Worm (Caenorhabditis elegans) whole organism, young adult: ENCODE measurements around the gene lin-66.

Experiments used
- B0035.1 ChIP-seq: sonication (generic microtip); optimal IDR thresholded peaks from 2 replicates; lab custom pipeline; 2016; ENCODE audit warnings: missing genetic modification characterization, mild to moderate bottlenecking, missing compliant biosample characterization, missing genotype, missing genetic modification reagents
- B0261.1 ChIP-seq: sonication (generic microtip); optimal IDR thresholded peaks from 2 replicates; lab custom pipeline; 2016; ENCODE audit warnings: mild to moderate bottlenecking, missing genetic modification characterization, moderate library complexity, missing compliant biosample characterization
- F22D6.2 ChIP-seq: sonication (generic microtip); optimal IDR thresholded peaks from 2 replicates; lab custom pipeline; 2016; ENCODE audit warnings: mild to moderate bottlenecking, missing genetic modification characterization, missing compliant biosample characterization
- F23B12.7 ChIP-seq: sonication (generic microtip); optimal IDR thresholded peaks from 2 replicates; lab custom pipeline; 2017; ENCODE audit warnings: missing genetic modification characterization, mild to moderate bottlenecking, missing compliant biosample characterization, antibody characterized with exemption, moderate library complexity; ENCODE audit not compliant: insufficient read depth
- F37B4.10 ChIP-seq: fragments of 200-800 bp; sonication (Bioruptor generic); IDR thresholded peaks from 2 replicates; pipeline ENCODE4 v1.3.6; 2022; ENCODE audit warnings: missing genetic modification characterization, missing compliant biosample characterization
- F39B2.1 ChIP-seq: fragments of 200-800 bp; sonication (Bioruptor generic); IDR thresholded peaks from 2 replicates; pipeline ENCODE4 v1.3.6; 2022; ENCODE audit warnings: missing genetic modification reagents, missing genetic modification characterization, missing compliant biosample characterization
- F49E8.2 ChIP-seq: sonication (generic microtip); optimal IDR thresholded peaks from 3 replicates; lab custom pipeline; 2017; ENCODE audit warnings: missing genetic modification characterization, mild to moderate bottlenecking, missing compliant biosample characterization, antibody characterized with exemption, moderate library complexity; ENCODE audit not compliant: insufficient read depth
- F55B11.4 ChIP-seq: sonication (generic microtip); optimal IDR thresholded peaks from 2 replicates; lab custom pipeline; 2016; ENCODE audit warnings: missing compliant biosample characterization, missing genetic modification characterization, borderline replicate concordance; ENCODE audit not compliant: insufficient read depth
- F57A8.1 ChIP-seq: fragments of 200-800 bp; sonication (Bioruptor generic); optimal IDR thresholded peaks from 2 replicates; lab custom pipeline; 2018; ENCODE audit warnings: mild to moderate bottlenecking, missing genetic modification characterization, moderate library complexity, missing compliant biosample characterization
- T07F8.4 ChIP-seq: sonication (generic microtip); optimal IDR thresholded peaks from 2 replicates; lab custom pipeline; 2016; ENCODE audit warnings: mild to moderate bottlenecking, missing genetic modification characterization, moderate library complexity, missing compliant biosample characterization
- Y79H2A.3 ChIP-seq: fragments of 200-800 bp; sonication (Bioruptor generic); conservative IDR thresholded peaks from 2 replicates; pipeline ENCODE4 v1.3.6; 2022; ENCODE audit warnings: missing genetic modification reagents, missing genetic modification characterization, missing compliant biosample characterization
- ZK185.1 ChIP-seq: sonication (generic microtip); optimal IDR thresholded peaks from 2 replicates; lab custom pipeline; 2016; ENCODE audit warnings: mild to moderate bottlenecking, missing genetic modification characterization, missing compliant biosample characterization; ENCODE audit not compliant: poor library complexity, severe bottlenecking
- aptf-2 ChIP-seq: fragments of 200-800 bp; sonication (Bioruptor generic); conservative IDR thresholded peaks from 2 replicates; pipeline ENCODE4 v1.3.6; 2022; ENCODE audit warnings: missing genetic modification reagents, missing genetic modification characterization, missing compliant biosample characterization
- athp-1 ChIP-seq: sonication (generic microtip); optimal IDR thresholded peaks from 2 replicates; lab custom pipeline; 2017; ENCODE audit warnings: mild to moderate bottlenecking, missing genetic modification characterization, missing compliant biosample characterization
- attf-3 ChIP-seq: fragments of 200-800 bp; sonication (Bioruptor generic); conservative IDR thresholded peaks from 2 replicates; pipeline ENCODE4 v1.3.6; 2022; ENCODE audit warnings: missing genetic modification reagents, missing genetic modification characterization, missing compliant biosample characterization
- ccch-3 ChIP-seq: fragments of 200-800 bp; sonication (Bioruptor generic); optimal IDR thresholded peaks from 2 replicates; lab custom pipeline; 2018; ENCODE audit warnings: mild to moderate bottlenecking, missing genetic modification characterization, missing compliant biosample characterization
- cebp-1 ChIP-seq, 2 experiments: fragments of 200-800 bp in 1 of 2; sonication (Bioruptor generic) in 1 of 2; sonication (generic microtip) in 1 of 2; IDR thresholded peaks in 1 of 2; optimal IDR thresholded peaks in 1 of 2; 2 replicates each; pipeline versions ENCODE4 v1.3.6 to Lab custom; 2017 to 2022; ENCODE audit warnings: missing compliant biosample characterization in 2 of 2, missing genetic modification characterization in 2 of 2, mild to moderate bottlenecking in 1 of 2, missing genetic modification reagents in 1 of 2, moderate library complexity in 1 of 2
- cebp-2 ChIP-seq: fragments of 200-800 bp; sonication (Bioruptor generic); IDR thresholded peaks from 2 replicates; pipeline ENCODE4 v1.3.6; 2022; ENCODE audit warnings: missing genetic modification characterization, missing compliant biosample characterization
- ceh-58 ChIP-seq: fragments of 200-800 bp; sonication (Bioruptor generic); IDR thresholded peaks from 2 replicates; pipeline ENCODE4 v1.3.6; 2022; ENCODE audit warnings: missing genetic modification characterization, missing compliant biosample characterization
- ceh-79 ChIP-seq: sonication (generic microtip); optimal IDR thresholded peaks from 2 replicates; lab custom pipeline; 2017; ENCODE audit warnings: mild to moderate bottlenecking, missing genetic modification characterization, missing compliant biosample characterization
- ceh-91 ChIP-seq: fragments of 200-800 bp; sonication (Bioruptor generic); IDR thresholded peaks from 2 replicates; pipeline ENCODE4 v1.3.6; 2022; ENCODE audit warnings: missing genetic modification reagents, missing genetic modification characterization, missing compliant biosample characterization
- dpff-1 ChIP-seq: sonication (generic microtip); optimal IDR thresholded peaks from 2 replicates; lab custom pipeline; 2017; ENCODE audit warnings: mild to moderate bottlenecking, missing genetic modification characterization, missing compliant biosample characterization
- dpl-1 ChIP-seq: fragments of 150-350 bp; optimal IDR thresholded peaks from 2 replicates; lab custom pipeline; 2014; ENCODE audit warnings: missing biosample characterization, missing genetic modification reagents, missing genetic modification characterization
- egrh-3 ChIP-seq: fragments of 200-800 bp; sonication (Bioruptor generic); IDR thresholded peaks from 2 replicates; pipeline ENCODE4 v1.3.6; 2022; ENCODE audit warnings: missing genetic modification reagents, missing genetic modification characterization, missing compliant biosample characterization
- ekl-4 ChIP-seq: fragments of 200-800 bp; sonication (Bioruptor generic); IDR thresholded peaks from 2 replicates; pipeline ENCODE4 v1.3.6; 2022; ENCODE audit warnings: missing genetic modification reagents, missing genetic modification characterization, missing compliant biosample characterization
- ets-4 ChIP-seq: fragments of 200-800 bp; sonication (Bioruptor generic); optimal IDR thresholded peaks from 2 replicates; lab custom pipeline; 2018; ENCODE audit warnings: mild to moderate bottlenecking, missing genetic modification characterization, missing compliant biosample characterization
- gei-17 ChIP-seq: fragments of 200-800 bp; sonication (Bioruptor generic); optimal IDR thresholded peaks from 2 replicates; lab custom pipeline; 2018; ENCODE audit warnings: mild to moderate bottlenecking, missing genetic modification characterization, missing compliant biosample characterization
- him-1 ChIP-seq: sonication (generic microtip); optimal IDR thresholded peaks from 2 replicates; lab custom pipeline; 2016; ENCODE audit warnings: missing genotype, missing genetic modification reagents, missing genetic modification characterization, missing compliant biosample characterization
- hmg-1.2 ChIP-seq: fragments of 200-800 bp; sonication (Bioruptor generic); IDR thresholded peaks from 2 replicates; pipeline ENCODE4 v1.3.6; 2022; ENCODE audit warnings: missing genetic modification reagents, missing genetic modification characterization, missing compliant biosample characterization
- hmg-20 ChIP-seq: fragments of 200-800 bp; sonication (Bioruptor generic); IDR thresholded peaks from 2 replicates; pipeline ENCODE4 v1.3.6; 2022; ENCODE audit warnings: missing genetic modification reagents, missing genetic modification characterization, missing compliant biosample characterization
- hrde-1 ChIP-seq: sonication (generic microtip); optimal IDR thresholded peaks from 2 replicates; lab custom pipeline; 2016; ENCODE audit warnings: missing genetic modification characterization, mild to moderate bottlenecking, missing compliant biosample characterization, moderate library complexity, missing genotype, missing genetic modification reagents, borderline replicate concordance
- lin-26 ChIP-seq: fragments of 200-800 bp; sonication (Bioruptor generic); IDR thresholded peaks from 2 replicates; pipeline ENCODE4 v1.3.6; 2022; ENCODE audit warnings: missing genetic modification reagents, missing genetic modification characterization, missing compliant biosample characterization
- lir-1 ChIP-seq: fragments of 200-800 bp; sonication (Bioruptor generic); conservative IDR thresholded peaks from 2 replicates; pipeline ENCODE4 v1.3.6; 2022; ENCODE audit warnings: missing genetic modification reagents, missing genetic modification characterization, missing compliant biosample characterization
- madf-10 ChIP-seq: sonication (generic microtip); optimal IDR thresholded peaks from 2 replicates; lab custom pipeline; 2016; ENCODE audit warnings: mild to moderate bottlenecking, missing genetic modification characterization, missing compliant biosample characterization
- madf-3 ChIP-seq: fragments of 200-800 bp; sonication (Bioruptor generic); IDR thresholded peaks from 2 replicates; pipeline ENCODE4 v1.3.6; 2022; ENCODE audit warnings: missing genetic modification reagents, missing genetic modification characterization, missing compliant biosample characterization
- madf-6 ChIP-seq: fragments of 200-800 bp; sonication (Bioruptor generic); IDR thresholded peaks from 2 replicates; pipeline ENCODE4 v1.3.6; 2022; ENCODE audit warnings: missing genetic modification reagents, missing genetic modification characterization, missing compliant biosample characterization
- nfyb-1 ChIP-seq: fragments of 200-800 bp; sonication (Bioruptor generic); IDR thresholded peaks from 2 replicates; pipeline ENCODE4 v1.3.6; 2022; ENCODE audit warnings: missing genetic modification reagents, missing genetic modification characterization, missing compliant biosample characterization
- rpc-1 ChIP-seq, 2 experiments: fragments of 150-350 bp in 1 of 2; sonication (generic microtip) in 1 of 2; optimal IDR thresholded peaks; 2 replicates each; lab custom pipeline; 2014 to 2018; ENCODE audit warnings: missing biosample characterization in 1 of 2, missing genetic modification characterization in 1 of 2, missing genetic modification reagents in 1 of 2, missing genotype in 1 of 2
- sdz-38 ChIP-seq: sonication (generic microtip); optimal IDR thresholded peaks from 2 replicates; lab custom pipeline; 2016; ENCODE audit warnings: missing genotype, missing genetic modification characterization, missing compliant biosample characterization
- sptf-2 ChIP-seq: fragments of 200-800 bp; sonication (Bioruptor generic); optimal IDR thresholded peaks from 2 replicates; lab custom pipeline; 2018; ENCODE audit warnings: mild to moderate bottlenecking, missing genetic modification characterization, missing compliant biosample characterization
- unc-130 ChIP-seq: sonication (generic microtip); optimal IDR thresholded peaks from 2 replicates; lab custom pipeline; 2016; ENCODE audit warnings: missing genetic modification reagents, missing genetic modification characterization, missing compliant biosample characterization
- ztf-25 ChIP-seq: fragments of 200-800 bp; sonication (Bioruptor generic); IDR thresholded peaks from 2 replicates; pipeline ENCODE4 v1.3.6; 2022; ENCODE audit warnings: missing genetic modification reagents, missing genetic modification characterization, missing compliant biosample characterization
- ztf-28 ChIP-seq: fragments of 200-800 bp; sonication (Bioruptor generic); IDR thresholded peaks from 2 replicates; pipeline ENCODE4 v1.3.6; 2022; ENCODE audit warnings: missing genetic modification reagents, missing genetic modification characterization, missing compliant biosample characterization
- ztf-6 ChIP-seq: fragments of 200-800 bp; sonication (Bioruptor generic); IDR thresholded peaks from 2 replicates; pipeline ENCODE4 v1.3.6; 2022; ENCODE audit warnings: missing genetic modification reagents, missing genetic modification characterization, missing compliant biosample characterization

Gene lin-66

ce11 chrIV:13881754-13882275, 6.1 kb upstream of the lin-66 start, which contains the start of gene rpl-29 (continued):
- TF ChIP-seq F37B4.10 (GFP tag; lab: Robert Waterston, UW) (no peak), madf-3 (peak; percentile 79; the same call in 1 of the 2 replicates), attf-3 (GFP tag; lab: Robert Waterston, UW) (peak; percentile 64), cebp-2 (GFP tag; lab: Robert Waterston, UW) (0 out of 2 replicates have a peak, but pooled peaks have one; percentile 56), F23B12.7 (tag; lab: Kevin White, UChicago) (peak; percentile 77), lir-1 (GFP tag; lab: Robert Waterston, UW) (peak; percentile 48; the same call in 1 of the 2 replicates), B0261.1 (tag; lab: Kevin White, UChicago) (no peak), ZK185.1 (tag; lab: Kevin White, UChicago) (peak; percentile 88)

ce11 chrIV:13882573-13882972, 5.3 kb upstream of the lin-66 start, which contains the start of gene thoc-7:
TSS of gene thoc-7 (plus strand) at chrIV:13882734.
- TF ChIP-seq hmg-20 (GFP tag; lab: Robert Waterston, UW) (no peak), ztf-25 (GFP tag; lab: Robert Waterston, UW) (peak; percentile 70; the same call in 1 of the 2 replicates), him-1 (no peak), madf-10 (tag; lab: Kevin White, UChicago) (peak; percentile 10), ceh-91 (GFP tag; lab: Robert Waterston, UW) (no peak), F49E8.2 (tag; lab: Kevin White, UChicago) (peak; percentile 84), athp-1 (peak; percentile 57), lin-26 (0 out of 2 replicates have a peak, but pooled peaks have one; percentile 57), gei-17 (GFP tag; lab: Kevin White, UChicago) (no peak), T07F8.4 (tag; lab: Kevin White, UChicago) (no peak), ztf-28 (GFP tag; lab: Robert Waterston, UW) (no peak), ceh-79 (tag; lab: Kevin White, UChicago) (no peak), F57A8.1 (no peak), F39B2.1 (GFP tag; lab: Robert Waterston, UW) (peak; percentile 90), ceh-58 (GFP tag; lab: Robert Waterston, UW) (peak; percentile 89; the same call in 1 of the 2 replicates), F37B4.10 (GFP tag; lab: Robert Waterston, UW) (no peak), rpc-1 (optimal IDR thresholded peaks at IDR 0.05; lab: Kevin White, UChicago) (no peak), rpc-1 (tag; optimal IDR thresholded peaks at IDR 0.05; lab: Kevin White, UChicago) (no peak), dpl-1 (no peak), sptf-2 (GFP tag; lab: Kevin White, UChicago) (no peak), cebp-1 (GFP tag; IDR thresholded peaks at IDR 0.05; lab: Robert Waterston, UW) (no peak), cebp-1 (tag; optimal IDR thresholded peaks at IDR 0.05; lab: Kevin White, UChicago) (peak; percentile 18), F22D6.2 (no peak), ZK185.1 (tag; lab: Kevin White, UChicago) (no peak), F55B11.4 (tag; lab: Kevin White, UChicago) (no peak), Y79H2A.3 (GFP tag; lab: Robert Waterston, UW) (no peak), sdz-38 (no peak), unc-130 (no peak), aptf-2 (GFP tag; lab: Robert Waterston, UW) (no peak), ztf-6 (GFP tag; lab: Robert Waterston, UW) (no peak), madf-6 (GFP tag; lab: Robert Waterston, UW) (peak; percentile 86), ets-4 (GFP tag; lab: Kevin White, UChicago) (no peak), hrde-1 (peak; percentile 50), cebp-2 (GFP tag; lab: Robert Waterston, UW) (peak; percentile 90; the same call in 1 of the 2 replicates), hmg-1.2 (GFP tag; lab: Robert Waterston, UW) (peak; percentile 37; the same call in 1 of the 2 replicates), nfyb-1 (GFP tag; lab: Robert Waterston, UW) (peak; percentile 84), egrh-3 (GFP tag; lab: Robert Waterston, UW) (no peak), ekl-4 (GFP tag; lab: Robert Waterston, UW) (peak; percentile 86; the same call in 1 of the 2 replicates), ccch-3 (GFP tag; lab: Kevin White, UChicago) (no peak), dpff-1 (tag; lab: Kevin White, UChicago) (no peak), B0035.1 (tag; lab: Kevin White, UChicago) (no peak)
